Worm (Caenorhabditis elegans): Measurements from ENCODE around the gene sphk-1.

sphk-1 gene

DNA sequence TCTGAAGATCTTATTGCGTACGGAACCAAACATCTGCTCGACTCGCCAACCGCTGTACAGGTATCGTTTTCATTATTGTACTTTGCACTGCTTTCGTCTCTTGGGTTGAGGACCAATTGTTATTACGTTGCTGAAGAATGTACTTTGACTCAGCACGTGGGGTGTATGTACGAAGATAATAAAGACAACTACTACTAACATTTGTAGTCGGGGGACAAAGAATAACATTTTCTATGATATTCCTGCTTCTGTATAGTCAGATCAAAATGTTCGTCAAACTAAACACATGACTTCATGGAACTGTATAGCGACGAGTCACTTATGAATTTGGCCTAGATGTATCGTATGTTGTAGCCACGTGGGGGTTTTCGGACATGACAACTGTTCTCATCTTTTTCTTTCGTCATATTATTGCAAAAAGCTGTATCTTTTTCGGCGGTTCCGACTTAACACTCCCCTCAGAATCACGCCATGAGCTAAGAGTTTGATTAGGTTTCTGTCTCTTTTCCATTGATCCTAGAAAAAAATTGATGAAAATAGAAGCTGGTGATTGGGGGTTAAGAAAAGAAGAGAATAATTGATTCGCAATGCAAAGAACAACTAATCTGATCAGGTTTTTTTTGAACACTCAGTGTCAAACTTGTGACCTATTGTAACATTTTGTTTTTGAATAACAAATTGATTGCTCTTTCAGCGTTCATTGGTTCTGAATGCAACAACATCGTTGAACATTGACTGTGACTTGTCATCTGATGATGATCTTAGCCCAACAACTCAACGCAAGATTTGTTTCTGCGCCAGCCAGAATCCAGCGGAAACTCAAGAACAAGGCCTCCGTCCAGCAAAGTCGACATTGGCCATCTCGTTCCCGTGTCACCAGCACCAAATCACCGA lies 43.3 kb upstream of the sphk-1 start (continued):
- TF ChIP-seq F52B5.7 (tag; optimal IDR thresholded peaks at IDR 0.05), result no peak
- TF ChIP-seq madf-10 (tag; optimal IDR thresholded peaks at IDR 0.05), result no peak
- no peak for TF ChIP-seq hsf-1 (GFP tag; IDR thresholded peaks at IDR 0.05)
- TF ChIP-seq ztf-25 (GFP tag; IDR thresholded peaks at IDR 0.05), result no peak
- no peak for TF ChIP-seq F55B11.4 (tag; optimal IDR thresholded peaks at IDR 0.05; ENCODE audit: borderline replicate concordance, insufficient read depth)
- no peak for TF ChIP-seq rpc-1 (optimal IDR thresholded peaks at IDR 0.05)
- TF ChIP-seq rpc-1 (tag; optimal IDR thresholded peaks at IDR 0.05), result no peak
- no peak; the same call in 1 of the 2 replicates for TF ChIP-seq C06A6.2 (GFP tag; conservative IDR thresholded peaks at IDR 0.05)
- no peak for TF ChIP-seq lir-1 (GFP tag; conservative IDR thresholded peaks at IDR 0.05)
- TF ChIP-seq F22D6.2 (tag; optimal IDR thresholded peaks at IDR 0.05), result no peak
- TF ChIP-seq mel-28 (tag; optimal IDR thresholded peaks at IDR 0.05; ENCODE audit: borderline replicate concordance), result no peak
- TF ChIP-seq aptf-2 (GFP tag; conservative IDR thresholded peaks at IDR 0.05), result no peak
- no peak for TF ChIP-seq fkh-3 (tag; optimal IDR thresholded peaks at IDR 0.05)
- no peak for TF ChIP-seq D2030.7 (GFP tag; IDR thresholded peaks at IDR 0.05)
- no peak for TF ChIP-seq akir-1 (GFP tag; optimal IDR thresholded peaks at IDR 0.05)
- peak; percentile 37 for TF ChIP-seq ztf-26 (tag; optimal IDR thresholded peaks at IDR 0.05)
- no peak for TF ChIP-seq dpff-1 (tag; optimal IDR thresholded peaks at IDR 0.05)
- no peak for TF ChIP-seq lsy-27 (tag; optimal IDR thresholded peaks at IDR 0.05; ENCODE audit: borderline replicate concordance, insufficient read depth)
- no peak for TF ChIP-seq lag-1 (GFP tag; IDR thresholded peaks at IDR 0.05)
- TF ChIP-seq dpl-1 (GFP tag; optimal IDR thresholded peaks at IDR 0.05), result no peak
- TF ChIP-seq ztf-28 (GFP tag; IDR thresholded peaks at IDR 0.05), result no peak
- no peak for TF ChIP-seq somi-1 (GFP tag; optimal IDR thresholded peaks at IDR 0.05)
- no peak for TF ChIP-seq egl-18 (GFP tag; IDR thresholded peaks at IDR 0.05)
- TF ChIP-seq chd-7 (tag; optimal IDR thresholded peaks at IDR 0.05), result no peak
- TF ChIP-seq hlh-12 (tag; optimal IDR thresholded peaks at IDR 0.05), result no peak
- TF ChIP-seq Y56A3A.18 (GFP tag; IDR thresholded peaks at IDR 0.05), result no peak
- no peak for TF ChIP-seq T26A5.8 (tag; optimal IDR thresholded peaks at IDR 0.05)
- TF ChIP-seq efl-1 (GFP tag; optimal IDR thresholded peaks at IDR 0.05), result no peak
- TF ChIP-seq F39B2.1 (GFP tag; IDR thresholded peaks at IDR 0.05), result no peak
- no peak for TF ChIP-seq bed-1 (GFP tag; IDR thresholded peaks at IDR 0.05)
- TF ChIP-seq egl-44 (GFP tag; IDR thresholded peaks at IDR 0.05), result no peak; the same call in 1 of the 2 replicates
- no peak for TF ChIP-seq sdz-38 (tag; optimal IDR thresholded peaks at IDR 0.05)
- TF ChIP-seq athp-1 (tag; optimal IDR thresholded peaks at IDR 0.05), result no peak
- no peak for TF ChIP-seq ekl-4 (GFP tag; IDR thresholded peaks at IDR 0.05)
- TF ChIP-seq ztf-18 (tag; optimal IDR thresholded peaks at IDR 0.05), result no peak
- TF ChIP-seq lin-54 (GFP tag; optimal IDR thresholded peaks at IDR 0.05), result no peak
- no peak for TF ChIP-seq nhr-80 (tag; optimal IDR thresholded peaks at IDR 0.05)
- TF ChIP-seq F57C9.4 (tag; optimal IDR thresholded peaks at IDR 0.05), result no peak
- TF ChIP-seq K12H6.12 (tag; optimal IDR thresholded peaks at IDR 0.05), result peak; percentile 44
- TF ChIP-seq snpc-3.4 (tag; optimal IDR thresholded peaks at IDR 0.05), result no peak
- no peak for TF ChIP-seq tbp1 (GFP tag; optimal IDR thresholded peaks at IDR 0.05)
- TF ChIP-seq attf-6 (GFP tag; IDR thresholded peaks at IDR 0.05), result no peak
- peak in 1 of 3 experiments; percentile 15 for TF ChIP-seq lin-35 (GFP tag; optimal IDR thresholded peaks at IDR 0.05)
- peak; percentile 54 for TF ChIP-seq Y53G8AR.9 (GFP tag; conservative IDR thresholded peaks at IDR 0.05)
- no peak for TF ChIP-seq F37B4.10 (GFP tag; IDR thresholded peaks at IDR 0.05)
- no peak for TF ChIP-seq zim-3 (tag; optimal IDR thresholded peaks at IDR 0.05)
- no peak for TF ChIP-seq tbx-9 (tag; optimal IDR thresholded peaks at IDR 0.05; ENCODE audit: borderline replicate concordance)
- TF ChIP-seq unc-62 (GFP tag; optimal IDR thresholded peaks at IDR 0.05), result no peak
- TF ChIP-seq K11D2.4 (GFP tag; IDR thresholded peaks at IDR 0.05), result no peak; the same call in none of the 2 replicates
